Worm (Caenorhabditis elegans) whole organism, dauer: Measurements from ENCODE around the gene nhr-219.

Experiments
- unc-62 ChIP-seq: sonication (generic microtip); optimal IDR thresholded peaks from 2 replicates; lab custom pipeline; 2017; ENCODE audit warnings: missing biosample characterization, missing genetic modification reagents, missing genetic modification characterization

nhr-219 gene

DNA sequence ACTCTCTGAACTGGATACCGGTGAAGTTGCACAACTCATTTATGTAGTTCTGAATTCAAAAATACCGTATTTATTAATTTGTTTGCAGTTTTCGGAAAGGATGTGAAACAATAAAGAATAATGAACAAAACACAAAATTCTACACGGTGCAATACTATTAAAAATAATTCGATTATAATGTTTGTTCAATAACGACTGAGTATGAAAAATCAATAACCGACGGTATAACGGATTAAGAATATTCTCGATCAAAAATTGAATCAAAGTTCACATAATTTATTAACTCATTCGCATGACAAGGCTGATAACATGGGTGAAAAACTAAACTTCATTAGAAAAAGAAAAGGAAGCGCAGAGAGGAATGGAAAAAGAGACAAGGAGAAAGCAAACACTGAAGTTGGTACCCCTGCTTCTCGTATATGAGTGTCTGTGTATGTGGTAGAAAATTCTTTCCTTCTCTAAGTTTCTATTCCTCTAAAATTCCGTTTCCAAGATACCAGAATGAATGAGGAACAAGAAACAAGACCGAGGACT is 9.0 kb upstream of the nhr-219 start, which contains the start of gene nhr-143:
nhr-143 (minus strand) TSS at position 51 of the 534 bp plus-strand sequence.
- TF ChIP-seq unc-62 (GFP tag; lab: Kevin White, UChicago): no peak

DNA sequence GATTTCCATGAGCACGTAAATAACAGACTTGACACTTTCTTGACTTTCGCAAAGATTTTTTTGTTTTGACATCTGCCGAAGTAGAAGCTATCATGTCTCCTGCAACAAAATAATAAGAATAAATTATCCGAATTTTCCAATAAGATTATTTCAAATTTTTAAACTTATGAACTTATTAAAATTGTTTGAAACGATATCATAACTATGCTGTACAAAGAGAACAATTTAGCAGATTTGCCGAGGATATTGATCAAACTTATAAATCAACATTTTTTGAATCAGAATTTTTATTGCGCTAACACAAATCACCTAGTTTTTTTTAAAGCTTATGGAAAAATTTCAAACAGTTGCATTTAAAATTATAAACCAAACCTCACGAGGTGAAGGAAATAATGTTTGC is 6.3 kb upstream of the nhr-219 start, which contains the start of gene nhr-195:
nhr-195 (minus strand) TSS at position 101 of the 400 bp plus-strand sequence.
- no peak for TF ChIP-seq unc-62 (GFP tag; lab: Kevin White, UChicago)

DNA sequence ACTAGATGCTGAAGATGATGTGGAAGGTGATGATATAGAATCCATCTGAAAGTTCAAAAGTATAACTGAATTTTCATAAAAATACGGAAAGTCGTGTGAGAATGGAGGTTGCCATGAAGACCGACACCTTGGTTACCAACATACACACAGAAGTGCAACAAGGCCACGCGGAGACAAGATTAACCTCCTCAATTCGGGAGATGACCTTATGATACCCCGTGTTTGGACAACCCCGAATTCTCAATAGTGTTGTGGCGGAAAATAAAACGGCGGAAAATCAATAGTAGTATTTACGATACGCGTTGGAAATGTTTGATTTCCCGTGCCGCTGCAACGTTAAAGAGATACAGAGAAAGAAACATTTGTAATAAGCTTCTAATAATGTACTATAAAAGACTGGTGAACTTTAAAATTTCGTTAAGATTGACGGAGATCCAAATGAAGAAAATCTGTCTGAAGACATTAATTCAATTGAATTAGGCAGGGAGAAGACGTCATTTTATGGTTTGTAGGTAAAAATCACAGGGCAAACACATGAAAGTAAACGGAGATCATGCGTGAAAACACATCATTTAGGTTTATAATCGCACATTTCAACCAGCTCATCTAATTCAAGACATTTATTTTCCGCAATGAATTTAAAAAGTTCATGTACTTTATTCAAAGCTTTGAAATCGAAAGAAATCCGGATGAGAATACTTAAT is 1.8 kb downstream of the nhr-219 start, which contains the start of gene nhr-44:
nhr-44 (minus strand) TSS at position 51 of the 704 bp plus-strand sequence.
- TF ChIP-seq unc-62 (GFP tag; lab: Kevin White, UChicago): no peak

DNA sequence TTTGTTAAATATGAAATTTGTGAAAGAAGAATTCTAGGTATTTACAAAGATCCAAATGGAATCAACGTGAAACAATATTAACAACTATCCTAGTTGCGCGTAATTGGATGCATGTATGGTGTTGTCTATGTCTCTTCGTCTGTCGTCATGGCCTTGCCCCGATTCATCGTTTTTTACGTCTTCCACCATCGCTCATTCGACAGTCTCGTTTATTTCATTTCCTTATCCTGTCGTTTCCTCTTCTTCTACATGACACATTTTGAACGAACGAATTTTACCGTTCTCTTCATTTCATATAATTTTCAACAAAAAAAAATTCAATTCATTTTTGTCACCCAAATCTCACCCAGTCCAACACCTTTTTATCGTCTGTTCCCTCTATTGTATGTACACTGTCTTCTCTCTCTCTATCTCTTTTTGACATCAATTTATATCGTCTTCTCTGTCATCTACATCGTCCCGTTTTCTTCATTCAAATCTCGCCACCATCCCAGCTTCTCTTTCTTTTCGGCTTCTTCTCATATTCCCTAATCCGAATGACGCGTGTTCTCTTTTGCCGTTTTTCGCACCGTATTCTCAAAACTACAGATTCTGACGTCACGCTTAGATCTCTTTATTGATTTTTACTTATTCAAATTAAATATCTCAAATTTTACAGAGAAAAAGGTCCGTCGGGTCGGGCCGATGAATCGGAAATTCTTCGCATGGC is 9.4 kb downstream of the nhr-219 start, which contains the start of gene ttc-17:
ttc-17 (plus strand) TSS at position 659 of the 709 bp plus-strand sequence.
- TF ChIP-seq unc-62 (GFP tag; lab: Kevin White, UChicago): no peak

DNA sequence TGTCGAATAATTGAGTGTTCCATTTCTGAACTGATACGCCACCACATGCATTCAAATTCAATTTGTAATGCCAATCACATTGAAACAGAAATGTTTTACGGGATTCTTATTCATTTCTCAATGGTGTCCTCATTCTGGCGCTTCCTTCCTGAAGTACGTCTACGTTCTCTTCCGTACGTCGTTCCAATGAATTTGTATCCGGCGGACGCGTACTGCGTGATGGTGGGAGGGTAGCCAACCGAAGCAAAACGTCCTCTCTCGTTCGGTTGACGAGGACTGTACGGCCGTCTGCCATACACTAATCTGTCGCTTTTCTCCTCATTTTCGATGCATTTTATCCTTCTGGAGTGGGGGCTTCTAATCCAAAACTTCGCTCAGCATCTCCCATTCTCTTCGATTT is 16.1 kb downstream of the nhr-219 start:
- TF ChIP-seq unc-62 (GFP tag; lab: Kevin White, UChicago): no peak

DNA sequence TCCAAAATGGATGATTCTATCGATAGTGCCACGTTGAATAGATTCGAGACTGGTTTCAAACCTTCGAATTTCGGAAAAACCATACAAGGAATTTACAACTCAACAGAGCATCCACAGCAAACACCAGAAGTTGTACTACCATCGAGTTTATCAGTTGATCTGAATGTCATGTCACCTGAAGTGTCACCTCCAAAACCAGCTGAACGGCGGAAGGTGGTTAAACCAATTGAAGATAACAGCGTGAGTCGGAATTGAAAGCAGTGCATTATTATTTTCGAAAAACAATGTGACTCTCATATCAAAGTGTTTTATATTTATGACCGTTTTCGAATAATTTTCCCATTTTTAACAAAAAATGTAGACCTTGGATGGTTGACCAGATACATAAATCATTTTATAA is 17.0 kb downstream of the nhr-219 start:
- TF ChIP-seq unc-62 (GFP tag; lab: Kevin White, UChicago): no peak

DNA sequence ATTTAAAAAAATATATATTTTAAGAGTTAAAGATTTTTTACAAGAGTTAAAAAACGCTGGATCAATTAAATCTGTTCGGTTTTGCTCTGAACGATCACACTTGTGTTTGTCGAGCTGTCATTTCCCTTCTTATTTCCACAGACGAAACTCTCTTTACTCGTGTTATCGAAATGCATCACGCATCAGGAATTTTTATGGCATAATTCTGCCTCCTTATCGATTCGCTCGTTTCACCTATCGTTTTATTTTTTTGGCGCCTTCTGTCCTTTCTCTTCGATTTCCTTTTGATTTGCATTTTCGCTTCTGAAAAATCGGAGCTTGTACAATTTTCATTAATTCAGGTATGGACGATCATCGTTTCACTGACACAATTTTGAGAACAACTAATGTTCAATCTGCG is 17.6 kb downstream of the nhr-219 start:
- TF ChIP-seq unc-62 (GFP tag; lab: Kevin White, UChicago): no peak

DNA sequence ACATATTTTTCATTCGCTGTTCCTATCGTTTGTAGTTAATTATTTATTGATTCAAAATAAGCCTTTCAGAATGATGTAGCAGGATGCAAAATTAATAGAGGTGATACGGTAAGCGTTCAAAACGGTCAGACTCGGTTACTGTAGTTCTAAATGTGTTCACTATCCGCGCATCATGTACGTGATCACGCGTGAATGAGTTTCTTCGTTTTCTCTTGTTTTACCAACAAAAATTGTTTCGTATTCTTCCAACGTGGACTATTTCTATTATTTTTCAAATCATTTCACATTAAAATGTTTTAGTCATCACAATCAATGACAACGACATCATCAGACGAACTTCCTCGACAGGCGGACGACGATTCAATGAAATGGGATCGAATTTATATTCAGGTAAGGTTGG is 18.5 kb downstream of the nhr-219 start, which contains the start of gene gck-1:
gck-1 (plus strand) TSS at position 301 of the 400 bp plus-strand sequence.
- no peak for TF ChIP-seq unc-62 (GFP tag; lab: Kevin White, UChicago)

DNA sequence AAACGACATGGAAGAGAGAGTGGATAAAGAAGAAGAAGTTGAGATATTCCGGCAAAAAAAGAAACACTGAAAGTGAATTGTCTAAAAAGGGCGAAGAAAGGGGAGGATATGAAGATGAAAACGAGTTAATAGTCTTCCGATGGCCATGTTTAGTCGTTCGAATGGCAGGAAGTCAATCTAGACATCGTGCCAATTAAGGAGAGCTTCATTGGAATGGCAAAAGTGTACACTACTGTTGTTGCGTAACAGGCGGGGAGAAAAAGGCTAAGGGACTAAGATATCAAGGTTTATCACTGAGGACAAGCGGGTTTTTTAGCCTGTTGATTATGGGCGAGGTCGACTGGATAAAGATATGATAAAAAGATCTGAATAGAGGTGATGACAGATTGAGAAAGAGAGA is 19.8 kb downstream of the nhr-219 start:
- TF ChIP-seq unc-62 (GFP tag; lab: Kevin White, UChicago): no peak

DNA sequence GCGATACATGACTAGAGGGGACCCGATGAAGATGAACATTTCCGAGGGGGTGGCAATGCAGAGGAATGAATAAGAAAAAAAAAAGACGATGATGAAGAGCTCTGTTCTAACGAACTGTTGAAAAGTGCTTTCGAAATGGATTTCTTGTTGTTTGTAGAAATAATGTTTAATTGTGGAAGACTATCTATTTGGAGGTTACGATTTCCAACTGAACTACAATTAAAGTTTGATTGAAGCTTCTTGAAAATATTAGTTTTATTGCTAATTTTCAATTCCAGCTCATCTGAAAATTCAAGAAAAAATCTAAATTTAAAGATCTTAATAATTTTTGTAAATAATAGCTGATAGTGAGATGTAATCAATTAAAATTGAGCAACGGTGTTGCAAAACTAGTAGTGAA is 21.5 kb downstream of the nhr-219 start:
- no peak for TF ChIP-seq unc-62 (GFP tag; lab: Kevin White, UChicago)

DNA sequence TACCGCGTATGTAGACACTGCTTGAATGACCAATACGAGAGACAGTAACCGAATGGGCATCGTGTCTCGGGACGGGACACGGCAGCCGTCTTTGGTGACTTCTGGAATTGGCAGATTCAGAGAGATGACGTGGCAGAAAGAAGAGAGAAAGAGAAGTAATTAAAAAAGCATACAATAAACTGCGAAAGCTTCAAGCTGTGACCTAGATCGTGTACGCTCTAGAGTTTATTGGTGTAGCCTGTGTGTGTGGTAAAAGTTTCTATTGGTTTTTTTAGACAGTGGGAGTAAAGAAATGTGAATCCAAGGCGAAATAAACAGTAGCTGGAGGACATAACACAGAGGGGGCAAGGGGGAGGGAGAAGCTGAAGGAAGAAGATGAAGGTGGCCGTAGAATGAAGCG is 22.0 kb downstream of the nhr-219 start, which contains the start of gene T19A5.3:
T19A5.3 (minus strand) TSS at position 101 of the 400 bp plus-strand sequence.
- no peak for TF ChIP-seq unc-62 (GFP tag; lab: Kevin White, UChicago)

DNA sequence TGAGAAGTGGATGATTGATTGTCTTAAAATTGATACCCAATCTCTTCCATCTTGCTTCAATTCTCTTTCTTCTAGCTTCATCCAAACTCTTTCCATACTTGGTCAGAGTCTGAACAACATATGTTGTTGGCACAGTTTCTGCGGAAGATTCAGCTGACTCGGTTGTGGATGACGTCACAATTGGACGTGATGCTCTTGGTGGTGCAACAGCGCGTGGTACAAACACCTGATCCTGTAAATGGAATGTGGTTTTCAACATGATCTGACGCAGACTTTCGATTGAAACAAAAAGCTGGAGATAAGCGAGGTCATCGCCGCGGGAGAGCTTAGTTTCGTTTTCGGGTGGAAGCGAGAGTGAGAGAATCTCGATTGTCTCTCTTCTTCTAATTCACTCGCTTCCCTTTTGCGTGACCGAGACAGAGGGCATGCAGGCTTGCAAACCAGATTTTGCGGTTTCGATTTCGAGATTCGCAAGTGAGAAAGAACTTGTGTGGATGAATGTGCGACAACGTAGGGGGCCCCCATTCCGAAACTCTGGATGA is 23.5 kb downstream of the nhr-219 start:
- no peak for TF ChIP-seq unc-62 (GFP tag; lab: Kevin White, UChicago)

DNA sequence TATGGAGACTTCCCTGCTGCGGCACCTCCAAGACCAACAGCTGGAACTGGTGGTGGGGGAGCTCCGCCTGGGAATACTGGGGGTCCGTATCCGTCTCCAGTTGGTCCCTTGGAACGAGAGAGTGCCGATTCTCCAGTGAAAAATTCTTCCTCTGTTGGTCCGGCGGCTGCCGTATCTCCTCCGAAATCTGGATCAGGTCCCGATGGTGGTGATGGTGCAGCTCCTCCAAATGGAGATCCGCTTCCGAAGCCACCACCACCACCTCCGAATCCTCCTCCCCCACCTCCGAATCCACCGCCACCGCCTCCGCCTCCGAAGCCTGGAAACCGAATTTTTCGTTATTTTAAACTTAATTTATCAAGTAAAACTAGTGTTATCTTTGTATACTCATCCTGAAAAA is 25.6 kb downstream of the nhr-219 start:
- TF ChIP-seq unc-62 (GFP tag; lab: Kevin White, UChicago): no peak

DNA sequence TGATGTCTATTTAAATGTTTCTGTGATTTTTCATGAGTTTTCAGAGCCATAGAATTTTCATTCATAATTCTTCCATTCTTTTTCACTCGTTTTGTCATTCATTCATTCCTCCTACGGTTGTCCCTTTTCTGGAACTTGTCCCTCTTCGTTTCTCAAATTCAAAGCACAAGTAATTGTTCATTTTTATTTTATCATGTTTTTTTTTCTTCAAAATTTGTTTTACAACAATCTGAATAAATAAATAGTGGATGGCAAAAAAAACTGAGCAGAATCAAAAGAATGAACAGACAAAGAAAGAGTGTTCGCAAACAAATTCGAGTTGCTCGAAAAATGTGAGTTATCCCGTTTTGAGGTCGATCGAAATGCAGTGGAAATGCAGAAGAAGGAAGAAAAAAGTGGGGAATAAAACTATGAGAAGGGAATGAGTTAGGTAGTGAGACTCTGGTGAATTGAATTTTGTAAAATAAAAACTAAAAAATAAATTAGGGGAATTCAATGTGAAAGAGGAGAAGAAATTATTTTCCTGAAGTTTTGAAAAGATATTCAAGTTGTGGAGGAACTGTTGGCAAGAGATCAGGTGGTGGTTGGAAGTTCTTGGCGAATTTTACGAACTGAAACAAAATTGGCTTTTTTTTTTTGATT is 26.4 kb downstream of the nhr-219 start:
- no peak for TF ChIP-seq unc-62 (GFP tag; lab: Kevin White, UChicago)

DNA sequence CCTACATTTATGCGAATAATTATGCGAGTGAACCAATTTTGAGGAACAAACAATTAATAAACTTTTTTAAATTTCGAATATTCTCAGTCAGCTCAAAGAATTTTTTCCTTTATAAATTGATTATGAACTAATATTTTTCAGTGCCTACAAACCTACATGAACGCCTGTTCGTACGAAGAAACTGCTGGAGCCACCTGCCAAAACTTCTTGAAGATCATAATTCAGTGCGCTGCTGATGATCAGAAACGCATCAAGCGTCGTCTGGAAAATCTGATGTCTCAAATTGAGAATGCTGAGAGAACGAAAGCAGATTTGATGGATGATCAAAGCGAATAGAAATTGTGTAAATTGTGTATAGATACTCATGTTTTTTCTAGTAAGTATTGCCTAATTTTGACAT is 27.0 kb downstream of the nhr-219 start:
- TF ChIP-seq unc-62 (GFP tag; lab: Kevin White, UChicago): no peak
